Worm (Caenorhabditis elegans): ENCODE data around the gene F37C4.6.

Gene F37C4.6

DNA sequence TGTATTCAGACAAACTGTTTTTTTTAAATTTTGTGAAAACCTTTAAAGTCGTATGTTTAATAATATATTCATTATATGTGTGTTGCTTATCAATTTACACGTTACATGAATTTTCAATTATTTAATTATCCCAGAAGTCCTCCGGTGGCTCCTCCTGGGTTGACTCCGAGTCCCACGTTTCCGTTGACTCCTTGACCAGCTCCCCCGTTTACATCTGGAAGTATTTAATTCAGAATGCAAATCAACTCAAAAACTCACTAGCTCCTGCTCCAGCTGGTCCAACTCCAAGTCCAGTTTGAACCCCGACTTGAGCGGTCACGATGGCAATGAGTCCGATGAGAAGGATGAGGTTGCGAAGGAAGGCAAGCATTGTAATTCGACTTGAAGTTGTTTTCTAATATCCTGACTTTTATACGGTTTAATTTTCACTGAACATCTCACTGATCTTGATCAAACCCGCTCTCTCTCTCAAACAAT, 15.9 kb upstream of the F37C4.6 start, which contains the start of gene F56D6.8:
TSS of gene F56D6.8 (minus strand) at position 427 of the 477 bp plus-strand sequence.
- TF ChIP-seq mab-5 (tag; optimal IDR thresholded peaks at IDR 0.05) (no peak), sem-4 (tag; optimal IDR thresholded peaks at IDR 0.05) (no peak), lin-13 (GFP tag; optimal IDR thresholded peaks at IDR 0.05) (no peak), R02D3.7 (tag; optimal IDR thresholded peaks at IDR 0.05) (no peak), C34F6.9 (tag; optimal IDR thresholded peaks at IDR 0.05) (no peak), unc-55 (GFP tag; optimal IDR thresholded peaks at IDR 0.05) (no peak), fos-1 (tag; optimal IDR thresholded peaks at IDR 0.05) (no peak)

DNA sequence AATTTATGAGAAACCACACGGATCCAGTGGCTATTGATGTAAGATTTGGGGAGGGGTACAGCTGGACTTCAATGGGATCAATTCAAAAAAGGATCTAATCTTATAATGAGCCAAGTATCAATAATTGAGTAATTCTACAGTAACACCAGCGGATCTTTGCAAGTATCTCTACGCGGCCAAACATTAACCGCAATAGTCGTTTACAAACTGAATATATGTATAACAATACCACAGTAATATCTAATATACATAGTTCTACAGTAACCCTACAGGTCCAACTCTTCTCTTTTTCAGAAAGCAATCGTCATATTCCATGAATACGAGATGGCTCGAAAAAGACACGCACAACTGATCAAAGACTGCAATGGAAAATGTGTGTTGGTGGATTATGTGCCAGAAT, 13.9 kb upstream of the F37C4.6 start, which contains the start of gene F56D6.9:
TSS of gene F56D6.9 (plus strand) at position 301 of the 400 bp plus-strand sequence.
- TF ChIP-seq gmeb-1 (tag; optimal IDR thresholded peaks at IDR 0.05) (no peak), skn-1 (tag; optimal IDR thresholded peaks at IDR 0.05) (no peak), sma-9 (GFP tag; optimal IDR thresholded peaks at IDR 0.05) (no peak), sma-9 (tag; optimal IDR thresholded peaks at IDR 0.05) (no peak), ceh-16 (tag; optimal IDR thresholded peaks at IDR 0.05) (no peak), crh-2 (tag; optimal IDR thresholded peaks at IDR 0.05) (no peak)

DNA sequence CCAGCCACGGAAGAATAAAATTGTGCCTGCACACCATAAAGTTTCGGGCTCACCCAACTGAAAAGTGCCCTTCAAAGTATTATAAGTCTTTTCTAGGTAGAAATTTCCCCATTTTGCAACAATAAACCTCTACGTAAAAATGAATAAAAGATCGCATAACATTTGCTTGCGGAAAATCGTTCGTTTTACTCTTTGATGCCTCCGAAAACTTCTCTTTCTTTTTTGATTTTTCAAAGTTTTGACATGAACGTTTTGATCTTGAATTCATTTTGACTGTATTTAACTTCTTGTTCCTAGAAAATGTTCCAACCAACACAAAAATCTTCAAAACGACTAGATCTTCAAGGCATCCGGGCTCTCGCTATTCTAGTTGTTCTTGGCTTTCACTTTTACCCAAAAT, 10.8 kb upstream of the F37C4.6 start, which contains the start of gene oac-21:
TSS of gene oac-21 (plus strand) at position 301 of the 400 bp plus-strand sequence.
- TF ChIP-seq nhr-25 (tag; optimal IDR thresholded peaks at IDR 0.05) (no peak), ztf-4 (tag; optimal IDR thresholded peaks at IDR 0.05) (no peak), nhr-6 (tag; optimal IDR thresholded peaks at IDR 0.05) (no peak), peb-1 (tag; optimal IDR thresholded peaks at IDR 0.05) (no peak), nhr-21 (tag; optimal IDR thresholded peaks at IDR 0.05) (no peak), elt-3 (tag; optimal IDR thresholded peaks at IDR 0.05) (no peak), R02D3.7 (tag; optimal IDR thresholded peaks at IDR 0.05) (no peak), fos-1 (tag; optimal IDR thresholded peaks at IDR 0.05) (no peak), snpc-4 (tag; optimal IDR thresholded peaks at IDR 0.05) (no peak), nhr-10 (tag; optimal IDR thresholded peaks at IDR 0.05) (no peak), sem-4 (tag; optimal IDR thresholded peaks at IDR 0.05) (no peak), nhr-129 (tag; optimal IDR thresholded peaks at IDR 0.05) (no peak), nhr-237 (tag; optimal IDR thresholded peaks at IDR 0.05) (no peak), sma-9 (GFP tag; optimal IDR thresholded peaks at IDR 0.05) (no peak), sma-9 (tag; optimal IDR thresholded peaks at IDR 0.05) (no peak), ztf-1 (GFP tag; conservative IDR thresholded peaks at IDR 0.05) (no peak), C34F6.9 (tag; optimal IDR thresholded peaks at IDR 0.05) (no peak), nhr-77 (tag; optimal IDR thresholded peaks at IDR 0.05) (no peak), mab-5 (tag; optimal IDR thresholded peaks at IDR 0.05) (no peak), elt-1 (tag; optimal IDR thresholded peaks at IDR 0.05) (no peak)

DNA sequence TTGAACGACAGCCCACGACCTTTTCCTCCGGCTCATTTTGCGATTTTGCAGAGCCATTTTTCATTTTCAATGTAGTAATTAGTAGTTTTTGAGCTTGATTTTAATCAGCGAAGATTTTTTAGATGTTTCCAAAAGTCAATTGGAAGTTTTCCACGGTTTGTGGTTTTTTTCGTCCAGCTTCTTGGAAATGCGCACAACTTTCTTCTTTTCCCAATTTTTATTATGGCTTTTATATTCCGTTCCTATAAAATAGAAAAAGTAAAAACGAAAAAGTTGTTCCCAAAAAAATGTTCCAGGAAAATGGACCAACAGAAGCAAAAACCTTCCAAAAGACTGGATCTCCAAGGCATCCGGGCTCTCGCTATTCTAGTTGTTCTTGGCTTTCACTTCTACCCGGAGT, 7.2 kb upstream of the F37C4.6 start, which contains the start of gene oac-22:
TSS of gene oac-22 (plus strand) at position 301 of the 400 bp plus-strand sequence.
- TF ChIP-seq unc-62 (GFP tag; optimal IDR thresholded peaks at IDR 0.05) = no peak
- no peak for TF ChIP-seq ceh-82 (tag; optimal IDR thresholded peaks at IDR 0.05)
- no peak for TF ChIP-seq zag-1 (tag; optimal IDR thresholded peaks at IDR 0.05)
- TF ChIP-seq sma-9 (GFP tag; optimal IDR thresholded peaks at IDR 0.05) = no peak
- no peak for TF ChIP-seq sma-9 (tag; optimal IDR thresholded peaks at IDR 0.05)
- TF ChIP-seq ztf-11 (tag; optimal IDR thresholded peaks at IDR 0.05) = no peak
- TF ChIP-seq fos-1 (tag; optimal IDR thresholded peaks at IDR 0.05) = no peak

DNA sequence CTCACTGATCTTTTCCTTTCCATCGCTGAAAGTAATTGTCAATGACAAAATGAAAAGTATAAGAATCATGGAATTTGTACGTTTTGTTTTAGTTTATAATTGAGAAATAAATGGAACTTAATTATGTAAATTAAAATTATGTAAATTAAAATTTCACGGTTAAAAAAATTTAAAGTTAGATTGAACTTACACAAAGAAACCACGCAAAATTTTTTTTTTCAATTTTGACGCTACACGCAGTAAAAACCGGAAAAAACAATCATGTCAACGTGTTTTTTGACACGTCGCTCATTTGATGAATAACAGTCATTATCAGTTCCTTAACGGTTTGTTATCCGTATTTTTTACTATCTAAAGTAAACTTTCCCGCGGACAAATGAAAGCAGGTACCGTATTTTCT, 3.0 kb upstream of the F37C4.6 start, which contains the start of the genes F37C4.8 and oac-23:
TSS of gene F37C4.8 (minus strand) at position 101 of the 400 bp plus-strand sequence.
TSS of gene oac-23 (plus strand) at position 323 of the 400 bp plus-strand sequence.
- TF ChIP-seq unc-62 (GFP tag; optimal IDR thresholded peaks at IDR 0.05) (no peak), elt-1 (tag; optimal IDR thresholded peaks at IDR 0.05) (no peak), skn-1 (tag; optimal IDR thresholded peaks at IDR 0.05) (no peak), nhr-77 (tag; optimal IDR thresholded peaks at IDR 0.05) (no peak), mdl-1 (tag; optimal IDR thresholded peaks at IDR 0.05) (no peak), blmp-1 (tag; optimal IDR thresholded peaks at IDR 0.05; ENCODE audit: insufficient read depth) (no peak), gmeb-1 (tag; optimal IDR thresholded peaks at IDR 0.05) (no peak), Y55F3AM.14 (GFP tag; optimal IDR thresholded peaks at IDR 0.05) (no peak), ztf-11 (tag; optimal IDR thresholded peaks at IDR 0.05) (no peak)

Data from whole organism, L2 larva.